Worm (Caenorhabditis elegans) whole organism, late embryonic: ENCODE results near the gene chkr-1.
"Not testable (repeated sequence)": the region's sequence is repeated elsewhere in the genome, so short reads cannot be mapped to it uniquely, and the experiment has no call there.

Source experiments
- ama-1 ChIP-seq: fragments of 150-350 bp; optimal IDR thresholded peaks from 2 replicates; lab custom pipeline; 2014
- ceh-18 ChIP-seq: sonication (generic microtip); optimal IDR thresholded peaks from 2 replicates; lab custom pipeline; 2016; ENCODE audit warnings: missing genetic modification characterization, missing compliant biosample characterization
- ceh-2 ChIP-seq: sonication (generic microtip); optimal IDR thresholded peaks from 2 replicates; lab custom pipeline; 2016; ENCODE audit warnings: missing genotype, missing genetic modification characterization, missing compliant biosample characterization
- dmd-4 ChIP-seq: sonication (generic microtip); optimal IDR thresholded peaks from 2 replicates; lab custom pipeline; 2016; ENCODE audit warnings: borderline replicate concordance, missing genetic modification characterization, missing compliant biosample characterization
- madf-2 ChIP-seq: sonication (generic microtip); optimal IDR thresholded peaks from 2 replicates; lab custom pipeline; 2017; ENCODE audit warnings: missing genetic modification characterization, missing compliant biosample characterization
- rnt-1 ChIP-seq: sonication (generic microtip); optimal IDR thresholded peaks from 2 replicates; lab custom pipeline; 2016; ENCODE audit warnings: missing genetic modification characterization, missing compliant biosample characterization

DNA sequence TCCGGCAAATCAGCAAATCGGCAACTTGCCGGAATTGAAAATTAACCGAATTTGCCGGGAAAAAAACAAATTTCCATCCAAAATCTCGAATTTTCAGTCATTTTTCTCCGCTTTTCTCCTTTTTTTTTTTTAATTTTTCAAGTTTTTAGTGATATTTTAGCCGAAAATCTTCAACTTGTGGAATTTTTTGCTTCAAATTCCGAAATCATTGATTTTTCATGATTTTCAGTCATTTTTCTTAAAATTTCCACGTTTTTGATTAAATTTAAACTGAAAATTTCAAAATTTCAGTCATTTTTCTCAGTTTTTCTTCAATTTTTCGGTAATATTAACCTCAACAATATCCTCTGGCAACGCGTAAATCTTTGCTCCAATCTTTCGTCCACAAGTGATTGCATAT is 27.2 kb downstream of the chkr-1 start, which contains the start of gene Y73B3B.3:
- not testable (repeated sequence) for TF ChIP-seq dmd-4 (tag; lab: Kevin White, UChicago); ceh-2 (tag; lab: Kevin White, UChicago); ama-1; rnt-1 (tag; lab: Kevin White, UChicago); ceh-18 (tag; lab: Kevin White, UChicago); madf-2
